Fruit fly (Drosophila melanogaster) whole organism, embryonic: ENCODE measurements around the gene Acp76A.

Experiments used
- CG18262 ChIP-seq: fragments of 200-800 bp; optimal IDR thresholded peaks from 3 replicates; lab custom pipeline; 2019; ENCODE audit warnings: missing biosample characterization, mild to moderate bottlenecking, missing genetic modification characterization, moderate library complexity
- Deaf1 ChIP-seq: fragments of 200-800 bp; optimal IDR thresholded peaks from 3 replicates; lab custom pipeline; 2019; ENCODE audit warnings: missing biosample characterization, mild to moderate bottlenecking, missing genetic modification characterization, moderate library complexity
- dm ChIP-seq: fragments of 200-800 bp; sonication (Bioruptor generic); optimal IDR thresholded peaks from 3 replicates; lab custom pipeline; 2016; ENCODE audit warnings: missing biosample characterization, missing genetic modification characterization
- lov ChIP-seq, 2 experiments: fragments of 200-800 bp in 1 of 2; fragments of >200 bp in 1 of 2; sonication (Bioruptor generic) in 1 of 2; IDR thresholded peaks in 1 of 2; optimal IDR thresholded peaks in 1 of 2; 2 replicates in 1 of 2; 3 replicates in 1 of 2; pipeline versions ENCODE4 v1.3.6 to Lab custom; 2017 to 2022; ENCODE audit warnings: missing biosample characterization in 1 of 2, missing genetic modification characterization in 1 of 2
- unpg ChIP-seq: fragments of 200-800 bp; sonication (Bioruptor generic); optimal IDR thresholded peaks from 3 replicates; lab custom pipeline; 2018; ENCODE audit warnings: missing biosample characterization, mild to moderate bottlenecking, missing genetic modification characterization, moderate library complexity

dm6 chr3L:19073029-19073908 lies 21.4 kb upstream of the Acp76A start:
- TF ChIP-seq dm (no peak), lov (optimal IDR thresholded peaks at IDR 0.05; lab: Kevin White, UChicago) (no peak), lov (GFP tag; IDR thresholded peaks at IDR 0.05; lab: Robert Waterston, UW) (no peak), Deaf1 (no peak), unpg (no peak), CG18262 (tag; lab: Kevin White, UChicago) (no peak)
